Fruit fly (Drosophila melanogaster): ENCODE results near the gene Aladin.
A peak's percentile ranks its signal among the peaks of the same experiment; 100 is the strongest.

Gene Aladin

DNA sequence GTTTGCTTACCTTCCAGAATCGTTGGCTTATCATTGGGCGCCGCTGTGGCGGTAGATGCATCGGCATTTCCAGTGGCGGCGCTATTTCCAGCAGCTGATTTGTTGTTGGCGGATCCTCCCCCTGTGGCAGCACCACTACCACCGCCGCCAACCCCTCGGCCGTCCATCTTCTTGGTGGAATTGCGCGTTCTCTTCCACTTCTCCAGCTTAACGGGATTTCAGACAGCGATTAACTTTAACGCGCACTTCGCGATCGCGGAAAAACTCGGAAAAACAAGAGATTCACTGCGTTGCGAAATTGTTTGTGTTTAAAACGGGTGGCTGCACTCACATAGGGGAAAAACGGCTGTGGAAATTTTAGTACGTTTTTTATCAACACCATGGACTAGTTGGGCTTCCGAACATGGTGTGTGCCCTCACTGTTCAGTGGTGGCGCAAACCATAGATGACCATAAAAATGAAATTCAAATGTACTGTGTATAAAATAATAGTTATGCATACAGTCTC is 9.6 kb downstream of the Aladin start, which contains the start of gene c11.1 (continued):
- TF ChIP-seq zen (tag; optimal IDR thresholded peaks at IDR 0.05), result no peak
- TF ChIP-seq Ravus (GFP tag; IDR thresholded peaks at IDR 0.05), result no peak
- 0 out of 2 replicates have a peak, but pooled peaks have one; percentile 35 for TF ChIP-seq sna (GFP tag; IDR thresholded peaks at IDR 0.05; ENCODE audit: partially characterized antibody)
- TF ChIP-seq dpn (GFP tag; optimal IDR thresholded peaks at IDR 0.05), result peak in 1 of 2 experiments; percentile 5
- TF ChIP-seq CG7745 (tag; optimal IDR thresholded peaks at IDR 0.05), result no peak
- TF ChIP-seq CG34422 (GFP tag; IDR thresholded peaks at IDR 0.05), result peak; percentile 53; the same call in 2 of the 3 replicates
- no peak for TF ChIP-seq CG6854 (GFP tag; optimal IDR thresholded peaks at IDR 0.05)
- TF ChIP-seq CG8924 (tag; optimal IDR thresholded peaks at IDR 0.05), result peak; percentile 14
- TF ChIP-seq Sox100B (GFP tag; optimal IDR thresholded peaks at IDR 0.05), result no peak
- no peak for TF ChIP-seq jumu (GFP tag; optimal IDR thresholded peaks at IDR 0.05)
- no peak for TF ChIP-seq CG11085 (GFP tag; IDR thresholded peaks at IDR 0.05)
- no peak for TF ChIP-seq Scr (GFP tag; IDR thresholded peaks at IDR 0.05; ENCODE audit: partially characterized antibody)
- no peak for TF ChIP-seq cas (GFP tag; IDR thresholded peaks at IDR 0.05)
- no peak for TF ChIP-seq Dip3 (GFP tag; optimal IDR thresholded peaks at IDR 0.05)
- no peak for TF ChIP-seq hkb (optimal IDR thresholded peaks at IDR 0.05)
- no peak for TF ChIP-seq hkb (GFP tag; IDR thresholded peaks at IDR 0.05)
- peak; percentile 70 for TF ChIP-seq sd (tag; optimal IDR thresholded peaks at IDR 0.05)
- no peak for TF ChIP-seq sim (GFP tag; IDR thresholded peaks at IDR 0.05)
- peak; percentile 31 for TF ChIP-seq CG12391 (tag; optimal IDR thresholded peaks at IDR 0.05)
- no peak for TF ChIP-seq CG2678 (tag; optimal IDR thresholded peaks at IDR 0.05)
- no peak for TF ChIP-seq CG12155 (GFP tag; optimal IDR thresholded peaks at IDR 0.05)
- TF ChIP-seq CG16813 (GFP tag; IDR thresholded peaks at IDR 0.05; ENCODE audit: partially characterized antibody), result peak; percentile 29; the same call in 1 of the 3 replicates
- no peak for TF ChIP-seq kni (GFP tag; optimal IDR thresholded peaks at IDR 0.05)
- peak; percentile 74 for TF ChIP-seq E2f2 (GFP tag; IDR thresholded peaks at IDR 0.05)
- TF ChIP-seq jing (GFP tag; optimal IDR thresholded peaks at IDR 0.05), result no peak
- TF ChIP-seq CG4617 (GFP tag; optimal IDR thresholded peaks at IDR 0.05; ENCODE audit: borderline replicate concordance), result peak; percentile 45
- TF ChIP-seq wdn (GFP tag; IDR thresholded peaks at IDR 0.05), result no peak
- no peak for TF ChIP-seq gro (GFP tag; optimal IDR thresholded peaks at IDR 0.05)
- peak; percentile 32 for TF ChIP-seq CG2120 (GFP tag; optimal IDR thresholded peaks at IDR 0.05)
- TF ChIP-seq CG7839 (tag; optimal IDR thresholded peaks at IDR 0.05), result no peak
- 0 out of 2 replicates have a peak, but pooled peaks have one; percentile 18 for TF ChIP-seq ssp (GFP tag; IDR thresholded peaks at IDR 0.05)
- no peak for TF ChIP-seq pfk (GFP tag; optimal IDR thresholded peaks at IDR 0.05)
- TF ChIP-seq CG3995 (GFP tag; optimal IDR thresholded peaks at IDR 0.05), result no peak
- TF ChIP-seq CG6791 (GFP tag; IDR thresholded peaks at IDR 0.05; ENCODE audit: partially characterized antibody), result 0 out of 3 replicates have a peak, but pooled peaks have one; percentile 43
- TF ChIP-seq ken (GFP tag; IDR thresholded peaks at IDR 0.05), result no peak
- TF ChIP-seq Lhr (GFP tag; optimal IDR thresholded peaks at IDR 0.05), result peak; percentile 75
- TF ChIP-seq nmo (GFP tag; optimal IDR thresholded peaks at IDR 0.05), result peak; percentile 30
- TF ChIP-seq sens-2 (GFP tag; IDR thresholded peaks at IDR 0.05), result no peak
- peak; percentile 41 for TF ChIP-seq Dek (tag; optimal IDR thresholded peaks at IDR 0.05)
- no peak for TF ChIP-seq CG32767 (GFP tag; IDR thresholded peaks at IDR 0.05)
- no peak for TF ChIP-seq CG7928 (GFP tag; optimal IDR thresholded peaks at IDR 0.05)
- TF ChIP-seq Blimp-1 (GFP tag; optimal IDR thresholded peaks at IDR 0.05), result no peak
- TF ChIP-seq Rfx (GFP tag; IDR thresholded peaks at IDR 0.05), result peak; percentile 38; the same call in 1 of the 2 replicates
- TF ChIP-seq row (GFP tag; IDR thresholded peaks at IDR 0.05), result peak; percentile 35; the same call in 2 of the 3 replicates
- no peak for TF ChIP-seq Gsc (GFP tag; IDR thresholded peaks at IDR 0.05)
- no peak for TF ChIP-seq CG2129 (GFP tag; IDR thresholded peaks at IDR 0.05; ENCODE audit: partially characterized antibody)
- TF ChIP-seq CG31365 (tag; optimal IDR thresholded peaks at IDR 0.05), result no peak
- no peak for TF ChIP-seq Dad (GFP tag; optimal IDR thresholded peaks at IDR 0.05)
- peak; percentile 88 for TF ChIP-seq Abd-B (GFP tag; optimal IDR thresholded peaks at IDR 0.05)
- no peak for TF ChIP-seq Ssrp (tag; optimal IDR thresholded peaks at IDR 0.05)
